Fruit fly (Drosophila melanogaster): ENCODE results near the gene Pgam5.
A peak's percentile ranks its signal among the peaks of the same experiment; 100 is the strongest.

DNA sequence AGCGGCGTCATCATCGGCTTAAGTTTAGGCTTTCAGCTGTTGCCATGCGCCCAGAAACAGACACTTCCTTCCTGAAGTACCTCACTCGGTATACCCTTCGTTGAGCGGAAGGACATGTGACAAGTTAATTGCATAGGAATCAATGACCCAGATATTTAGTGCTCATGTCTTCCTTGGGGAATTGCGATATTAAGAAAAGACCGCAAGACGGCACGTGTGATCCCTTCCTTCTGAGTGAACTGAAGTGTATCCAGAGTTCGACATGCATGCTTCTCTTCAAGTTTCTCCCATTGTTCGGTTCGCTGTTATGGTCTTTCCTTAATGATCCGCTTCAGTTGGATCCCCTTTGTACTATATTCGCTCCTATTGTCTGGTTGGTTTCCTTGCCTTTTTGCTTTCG, 32.8 kb downstream of the Pgam5 start:
- no peak for TF ChIP-seq Hr51 (GFP tag; optimal IDR thresholded peaks at IDR 0.05)
- TF ChIP-seq toy (GFP tag; IDR thresholded peaks at IDR 0.05), result no peak
- TF ChIP-seq Opbp (GFP tag; IDR thresholded peaks at IDR 0.05; ENCODE audit: partially characterized antibody), result no peak
- TF ChIP-seq nom (GFP tag; optimal IDR thresholded peaks at IDR 0.05), result peak; percentile 65
- TF ChIP-seq CG18599 (GFP tag; optimal IDR thresholded peaks at IDR 0.05), result no peak
- no peak for TF ChIP-seq CG6683 (GFP tag; optimal IDR thresholded peaks at IDR 0.05)
- TF ChIP-seq CG8281 (tag; optimal IDR thresholded peaks at IDR 0.05), result no peak
- TF ChIP-seq CG16813 (GFP tag; IDR thresholded peaks at IDR 0.05; ENCODE audit: partially characterized antibody), result no peak
- no peak for TF ChIP-seq so (GFP tag; IDR thresholded peaks at IDR 0.05)
- TF ChIP-seq CG12104 (GFP tag; optimal IDR thresholded peaks at IDR 0.05), result no peak
- no peak for TF ChIP-seq h (optimal IDR thresholded peaks at IDR 0.05)

All from whole organism, embryonic.